Worm (Caenorhabditis elegans): ENCODE results near the gene T22B7.4.

DNA sequence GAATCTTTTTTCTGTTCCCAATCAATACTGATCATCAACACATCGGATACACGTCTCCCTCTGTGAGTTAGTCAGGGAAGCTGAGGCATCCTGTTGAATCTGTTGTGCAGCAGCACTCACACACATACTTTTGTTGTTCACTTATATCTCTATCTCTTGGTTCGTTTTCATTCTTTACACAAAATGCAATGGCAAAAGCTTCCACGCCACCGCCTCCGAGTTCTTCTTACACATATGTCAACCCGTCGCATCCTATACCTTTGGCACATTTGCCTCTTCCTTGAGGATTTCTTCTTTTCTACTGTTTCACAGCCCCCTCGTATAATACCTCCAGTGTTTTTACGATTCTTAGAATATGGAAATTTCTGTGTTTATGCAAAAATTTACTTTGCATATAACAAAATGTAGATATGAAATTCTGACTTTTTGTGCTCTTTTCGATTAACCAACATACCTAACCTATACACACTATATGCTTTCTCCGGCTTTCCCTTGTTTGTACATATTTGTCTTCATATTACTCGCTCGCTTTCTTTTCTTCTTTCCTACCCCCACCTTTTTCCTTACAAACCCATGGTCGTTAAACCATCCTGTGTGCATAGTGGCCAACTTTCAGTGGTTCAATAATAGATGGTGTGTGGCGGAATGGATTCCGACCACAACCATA, 48.6 kb downstream of the T22B7.4 start, which contains the start of gene unc-97:
- no peak for TF ChIP-seq nhr-76 (tag; optimal IDR thresholded peaks at IDR 0.05)
- peak; percentile 68 for TF ChIP-seq unc-62 (GFP tag; optimal IDR thresholded peaks at IDR 0.05)
- TF ChIP-seq bed-3 (GFP tag; optimal IDR thresholded peaks at IDR 0.05): no peak
- no peak for TF ChIP-seq nhr-237 (tag; optimal IDR thresholded peaks at IDR 0.05)
- no peak for TF ChIP-seq lin-13 (tag; optimal IDR thresholded peaks at IDR 0.05)
- TF ChIP-seq snpc-4 (tag; optimal IDR thresholded peaks at IDR 0.05): no peak
- no peak for TF ChIP-seq nhr-2 (tag; optimal IDR thresholded peaks at IDR 0.05)
- TF ChIP-seq elt-1 (tag; optimal IDR thresholded peaks at IDR 0.05; ENCODE audit: borderline replicate concordance, insufficient read depth): no peak
- TF ChIP-seq unc-120 (tag; optimal IDR thresholded peaks at IDR 0.05; ENCODE audit: poor library complexity, severe bottlenecking): peak; percentile 49
- no peak for TF ChIP-seq blmp-1 (tag; optimal IDR thresholded peaks at IDR 0.05)
- no peak for TF ChIP-seq ces-1 (GFP tag; optimal IDR thresholded peaks at IDR 0.05)
